Fruit fly (Drosophila melanogaster): ENCODE results near the gene Nlp.
A peak's percentile ranks its signal among the peaks of the same experiment; 100 is the strongest.

Nlp gene

dm6 chr3R:30000286-30000685 lies 4.3 kb upstream of the Nlp start, which contains the start of gene Tace (continued):
- TF ChIP-seq tll (GFP tag; optimal IDR thresholded peaks at IDR 0.05) = no peak
- no peak for TF ChIP-seq Lpt (GFP tag; optimal IDR thresholded peaks at IDR 0.05)
- no peak for TF ChIP-seq D19B (GFP tag; optimal IDR thresholded peaks at IDR 0.05)
- TF ChIP-seq onecut (GFP tag; IDR thresholded peaks at IDR 0.05) = peak; percentile 100
- TF ChIP-seq dimm (GFP tag; IDR thresholded peaks at IDR 0.05) = no peak
- peak; percentile 67 for TF ChIP-seq gfzf (GFP tag; optimal IDR thresholded peaks at IDR 0.05)
- no peak for TF ChIP-seq CG1024 (GFP tag; IDR thresholded peaks at IDR 0.05)
- TF ChIP-seq Hand (GFP tag; optimal IDR thresholded peaks at IDR 0.05) = no peak
- TF ChIP-seq crp (GFP tag; optimal IDR thresholded peaks at IDR 0.05) = peak in 1 of 2 experiments; percentile 36
- no peak for TF ChIP-seq CG30020 (tag; optimal IDR thresholded peaks at IDR 0.05)
- TF ChIP-seq lmd (GFP tag; IDR thresholded peaks at IDR 0.05) = no peak
- TF ChIP-seq Adf1 (GFP tag; IDR thresholded peaks at IDR 0.05) = no peak
- no peak for TF ChIP-seq CG31224 (GFP tag; IDR thresholded peaks at IDR 0.05)
- no peak for TF ChIP-seq CG16813 (GFP tag; IDR thresholded peaks at IDR 0.05; ENCODE audit: partially characterized antibody)
- peak; percentile 7 for TF ChIP-seq zf30C (GFP tag; optimal IDR thresholded peaks at IDR 0.05)
- TF ChIP-seq CG14441 (GFP tag; IDR thresholded peaks at IDR 0.05) = no peak
- peak; percentile 7 for TF ChIP-seq BEAF-32 (GFP tag; optimal IDR thresholded peaks at IDR 0.05)
- TF ChIP-seq CG9727 (GFP tag; optimal IDR thresholded peaks at IDR 0.05) = no peak
- TF ChIP-seq az2 (GFP tag; optimal IDR thresholded peaks at IDR 0.05) = no peak

DNA sequence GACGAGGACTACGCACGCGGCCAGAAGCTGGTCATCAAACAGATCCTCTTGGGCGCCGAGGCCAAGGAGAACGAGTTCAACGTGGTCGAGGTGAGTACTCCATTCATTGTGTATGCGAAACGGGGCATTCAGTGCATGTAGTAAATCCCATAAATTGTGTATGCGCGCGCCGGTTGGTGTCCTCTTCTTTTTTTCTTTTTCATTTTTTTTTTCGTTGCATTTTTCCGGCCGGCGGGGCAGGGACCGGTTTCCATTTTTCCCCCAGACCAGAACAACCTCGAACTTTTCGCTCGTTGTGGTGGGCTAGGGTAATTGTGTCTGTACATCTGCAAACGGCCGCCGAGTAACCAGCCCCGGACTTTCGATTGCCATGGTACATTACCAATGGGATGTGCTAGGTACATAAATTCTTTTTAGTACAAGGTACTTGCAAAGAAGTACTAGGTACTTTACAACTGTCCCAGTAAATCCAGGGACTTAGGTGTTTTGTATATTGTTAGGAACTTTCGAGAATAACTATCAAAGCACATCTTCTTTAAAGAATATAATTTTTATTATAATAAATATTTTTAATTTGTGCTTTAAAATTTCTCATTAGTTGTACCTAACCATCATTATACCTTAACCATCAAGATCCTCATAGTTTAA lies 871 bp downstream of the Nlp start:
- peak; percentile 4 for TF ChIP-seq ewg (GFP tag; optimal IDR thresholded peaks at IDR 0.05)
- TF ChIP-seq sqz (GFP tag; optimal IDR thresholded peaks at IDR 0.05) = peak; percentile 31
- no peak for TF ChIP-seq Hr39 (optimal IDR thresholded peaks at IDR 0.05)
- TF ChIP-seq CG5953 (GFP tag; IDR thresholded peaks at IDR 0.05) = no peak
- peak in 1 of 2 experiments; percentile 62 for TF ChIP-seq bsh (GFP tag; optimal IDR thresholded peaks at IDR 0.05)
- no peak for TF ChIP-seq GATAe (GFP tag; conservative IDR thresholded peaks at IDR 0.05)
- TF ChIP-seq Drgx (GFP tag; IDR thresholded peaks at IDR 0.05) = peak; percentile 50
- no peak for TF ChIP-seq ATbp (GFP tag; optimal IDR thresholded peaks at IDR 0.05)
- peak; percentile 92 for TF ChIP-seq nom (GFP tag; optimal IDR thresholded peaks at IDR 0.05)
- TF ChIP-seq CG17359 (tag; optimal IDR thresholded peaks at IDR 0.05) = peak; percentile 86
- no peak for TF ChIP-seq seq (GFP tag; IDR thresholded peaks at IDR 0.05)
- no peak for TF ChIP-seq CG10366 (GFP tag; IDR thresholded peaks at IDR 0.05)
- TF ChIP-seq CG8359 (GFP tag; optimal IDR thresholded peaks at IDR 0.05; ENCODE audit: borderline replicate concordance) = no peak
- TF ChIP-seq CG43689 (GFP tag; IDR thresholded peaks at IDR 0.05) = no peak
- TF ChIP-seq fd3F (GFP tag; optimal IDR thresholded peaks at IDR 0.05) = no peak

DNA sequence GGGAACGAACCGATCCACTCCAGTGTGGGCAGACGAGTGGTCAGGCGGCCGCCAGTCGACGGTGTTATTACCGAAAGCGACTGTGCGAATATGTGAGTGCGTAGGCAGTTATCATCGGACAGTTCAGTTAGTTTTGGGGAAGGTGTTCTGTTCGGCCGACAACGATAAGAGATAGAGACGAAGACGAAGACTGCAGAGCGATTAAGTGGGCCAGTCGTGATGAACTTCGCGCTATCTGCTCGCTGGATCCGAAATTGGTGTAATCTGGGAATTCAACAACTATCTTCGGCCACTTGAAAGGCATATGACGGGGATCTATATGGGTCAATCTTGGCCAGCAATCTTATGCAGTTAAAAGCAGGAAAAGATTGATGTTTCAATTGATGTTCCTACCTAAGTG lies 4.6 kb downstream of the Nlp start, which contains the start of gene CG7912:
CG7912 (minus strand) TSS at position 17 of the 400 bp plus-strand sequence.
- TF ChIP-seq CG32772 (GFP tag; IDR thresholded peaks at IDR 0.05) = no peak
- TF ChIP-seq CG5245 (GFP tag; optimal IDR thresholded peaks at IDR 0.05) = no peak
- no peak for TF ChIP-seq CG4282 (GFP tag; optimal IDR thresholded peaks at IDR 0.05)
- TF ChIP-seq slp2 (GFP tag; optimal IDR thresholded peaks at IDR 0.05) = no peak
- TF ChIP-seq CG12071 (GFP tag; optimal IDR thresholded peaks at IDR 0.05) = no peak
- no peak for TF ChIP-seq nmo (GFP tag; optimal IDR thresholded peaks at IDR 0.05)
- no peak for TF ChIP-seq sima (GFP tag; optimal IDR thresholded peaks at IDR 0.05)
- no peak for TF ChIP-seq gro (GFP tag; optimal IDR thresholded peaks at IDR 0.05)
- no peak for TF ChIP-seq org-1 (GFP tag; optimal IDR thresholded peaks at IDR 0.05)
- no peak for TF ChIP-seq trh (GFP tag; optimal IDR thresholded peaks at IDR 0.05)
- peak; percentile 87 for TF ChIP-seq grn (GFP tag; optimal IDR thresholded peaks at IDR 0.05)
- peak; percentile 75 for TF ChIP-seq mirr (GFP tag; optimal IDR thresholded peaks at IDR 0.05)
- TF ChIP-seq HLH3B (GFP tag; IDR thresholded peaks at IDR 0.05) = no peak
- TF ChIP-seq CG9727 (GFP tag; optimal IDR thresholded peaks at IDR 0.05) = no peak
- TF ChIP-seq run (tag; optimal IDR thresholded peaks at IDR 0.05) = no peak
- TF ChIP-seq Hmx (GFP tag; optimal IDR thresholded peaks at IDR 0.05) = no peak
- TF ChIP-seq CG10431 (GFP tag; optimal IDR thresholded peaks at IDR 0.05) = no peak

All from whole organism, embryonic.